Worm (Caenorhabditis elegans): ENCODE results near the gene C45H4.21.
A peak's percentile ranks its signal among the peaks of the same experiment; 100 is the strongest.

C45H4.21 gene

ce11 chrV:2133512-2133911 is 15.8 kb downstream of the C45H4.21 start:
- TF ChIP-seq tbx-2 (tag; optimal IDR thresholded peaks at IDR 0.05) (peak; percentile 76), efl-1 (optimal IDR thresholded peaks at IDR 0.05) (peak; percentile 35 to 44), efl-1 (GFP tag; optimal IDR thresholded peaks at IDR 0.05 in 1 of 2) (peak in 1 of 2 experiments; percentile 50), nhr-71 (tag; optimal IDR thresholded peaks at IDR 0.05) (peak; percentile 84), zip-4 (GFP tag; optimal IDR thresholded peaks at IDR 0.05) (no peak), nhr-47 (tag; optimal IDR thresholded peaks at IDR 0.05) (peak; percentile 75), jun-1 (tag; optimal IDR thresholded peaks at IDR 0.05) (peak; percentile 2), snu-23 (GFP tag; optimal IDR thresholded peaks at IDR 0.05) (peak; percentile 70), fkh-10 (GFP tag; optimal IDR thresholded peaks at IDR 0.05) (peak; percentile 76), lsy-2 (tag; optimal IDR thresholded peaks at IDR 0.05) (peak; percentile 60 to 72), isw-1 (GFP tag; IDR thresholded peaks at IDR 0.05) (peak; percentile 33), mab-9 (GFP tag; IDR thresholded peaks at IDR 0.05) (peak; percentile 44; the same call in 1 of the 2 replicates), xbp-1 (tag; optimal IDR thresholded peaks at IDR 0.05) (peak; percentile 53), C34B4.2 (tag; optimal IDR thresholded peaks at IDR 0.05) (no peak), vab-15 (tag; optimal IDR thresholded peaks at IDR 0.05) (no peak), pqm-1 (tag; optimal IDR thresholded peaks at IDR 0.05) (no peak), ceh-82 (tag; optimal IDR thresholded peaks at IDR 0.05) (peak; percentile 40 to 85 (median 61)), egl-27 (tag; optimal IDR thresholded peaks at IDR 0.05) (no peak), alr-1 (tag; optimal IDR thresholded peaks at IDR 0.05; ENCODE audit: borderline replicate concordance) (no peak), lin-35 (GFP tag; optimal IDR thresholded peaks at IDR 0.05) (peak; percentile 26 to 48), nhr-19 (GFP tag; conservative IDR thresholded peaks at IDR 0.05) (peak; percentile 73), mdl-1 (tag; optimal IDR thresholded peaks at IDR 0.05) (peak in 1 of 2 experiments; percentile 69), sox-4 (tag; optimal IDR thresholded peaks at IDR 0.05) (peak; percentile 42), ceh-63 (GFP tag; optimal IDR thresholded peaks at IDR 0.05) (no peak), zag-1 (tag; optimal IDR thresholded peaks at IDR 0.05) (peak; percentile 26), ztf-11 (tag; optimal IDR thresholded peaks at IDR 0.05) (peak in 1 of 2 experiments; percentile 19), unc-86 (tag; optimal IDR thresholded peaks at IDR 0.05) (peak; percentile 91), mep-1 (tag; optimal IDR thresholded peaks at IDR 0.05) (peak; percentile 71), swsn-7 (tag; optimal IDR thresholded peaks at IDR 0.05) (peak; percentile 61), nhr-20 (tag; optimal IDR thresholded peaks at IDR 0.05) (peak; percentile 64), mef-2 (tag; optimal IDR thresholded peaks at IDR 0.05) (peak; percentile 19), aha-1 (tag; optimal IDR thresholded peaks at IDR 0.05) (no peak), lin-13 (GFP tag; optimal IDR thresholded peaks at IDR 0.05) (peak; percentile 36), irx-1 (tag; optimal IDR thresholded peaks at IDR 0.05) (peak; percentile 53), snpc-4 (tag; optimal IDR thresholded peaks at IDR 0.05) (peak; percentile 2), fkh-8 (tag; optimal IDR thresholded peaks at IDR 0.05) (peak; percentile 86), egl-13 (tag; optimal IDR thresholded peaks at IDR 0.05) (peak; percentile 70), lir-3 (tag; optimal IDR thresholded peaks at IDR 0.05; ENCODE audit: poor library complexity) (peak; percentile 22), unc-30 (tag; optimal IDR thresholded peaks at IDR 0.05) (no peak), pax-3 (tag; optimal IDR thresholded peaks at IDR 0.05) (peak; percentile 1), nhr-85 (tag) (no peak), dsc-1 (tag; optimal IDR thresholded peaks at IDR 0.05) (peak; percentile 64), skn-1 (tag; optimal IDR thresholded peaks at IDR 0.05) (peak; percentile 53), dpl-1 (GFP tag; optimal IDR thresholded peaks at IDR 0.05) (peak in 1 of 3 experiments; percentile 49), lin-15B (tag; optimal IDR thresholded peaks at IDR 0.05) (no peak), grh-1 (GFP tag; IDR thresholded peaks at IDR 0.05) (no peak), rnt-1 (tag; optimal IDR thresholded peaks at IDR 0.05) (peak; percentile 64), lin-14 (GFP tag; optimal IDR thresholded peaks at IDR 0.05) (peak; percentile 99), C16A3.4 (tag; optimal IDR thresholded peaks at IDR 0.05) (peak; percentile 36)

Data from whole organism, L1 larva.